Fruit fly (Drosophila melanogaster) whole organism, wandering third instar larva: ENCODE data around the gene bru3.

Source experiments
- Abd-B ChIP-seq: fragments of >200 bp; optimal IDR thresholded peaks from 2 replicates; lab custom pipeline; 2017; ENCODE audit warnings: missing biosample characterization, missing genetic modification characterization
- CG32264 ChIP-seq: fragments of 200-800 bp; sonication (Bioruptor generic); optimal IDR thresholded peaks from 2 replicates; lab custom pipeline; 2016; ENCODE audit warnings: missing biosample characterization, missing genetic modification characterization
- CG9705 ChIP-seq: fragments of 200-800 bp; sonication (Bioruptor generic); optimal IDR thresholded peaks from 2 replicates; lab custom pipeline; 2018; ENCODE audit warnings: missing biosample characterization, mild to moderate bottlenecking, missing genetic modification characterization
- CrebA ChIP-seq: fragments of 200-800 bp; sonication (Bioruptor generic); optimal IDR thresholded peaks from 2 replicates; lab custom pipeline; 2016; ENCODE audit warnings: missing biosample characterization, mild to moderate bottlenecking, missing genetic modification characterization, borderline replicate concordance
- Dfd ChIP-seq: fragments of >200 bp; optimal IDR thresholded peaks from 2 replicates; lab custom pipeline; 2017; ENCODE audit warnings: missing biosample characterization, missing genetic modification characterization
- Dif ChIP-seq: fragments of 200-275, 200-300 bp; sonication (Bioruptor generic); optimal IDR thresholded peaks from 2 replicates; lab custom pipeline; 2018; ENCODE audit warnings: missing biosample characterization, missing genetic modification characterization; ENCODE audit not compliant: partially characterized antibody
- GATAd ChIP-seq: sonication (Bioruptor generic); optimal IDR thresholded peaks from 2 replicates; lab custom pipeline; 2016; ENCODE audit warnings: missing biosample characterization, missing genetic modification characterization
- HLH106 ChIP-seq: fragments of 200-800 bp; optimal IDR thresholded peaks from 3 replicates; lab custom pipeline; 2019; ENCODE audit warnings: missing biosample characterization, mild to moderate bottlenecking, missing genetic modification characterization, moderate library complexity
- Hr78 ChIP-seq: fragments of >200 bp; optimal IDR thresholded peaks from 2 replicates; lab custom pipeline; 2017; ENCODE audit warnings: missing biosample characterization, missing genetic modification characterization
- Hr83 ChIP-seq: fragments of 200-300 bp; sonication (Bioruptor generic); optimal IDR thresholded peaks from 2 replicates; lab custom pipeline; 2016; ENCODE audit warnings: missing biosample characterization, mild to moderate bottlenecking, missing genetic modification characterization, moderate library complexity; ENCODE audit not compliant: poor library complexity, severe bottlenecking
- Jra ChIP-seq: sonication (Bioruptor generic); optimal IDR thresholded peaks from 2 replicates; lab custom pipeline; 2016; ENCODE audit warnings: missing biosample characterization, missing genetic modification characterization
- Myc ChIP-seq: fragments of >200 bp; optimal IDR thresholded peaks from 2 replicates; lab custom pipeline; 2017
- Rel ChIP-seq, 2 experiments: fragments of 200-800 bp; sonication (Bioruptor generic) in 1 of 2; optimal IDR thresholded peaks; 2 replicates in 1 of 2; 3 replicates in 1 of 2; lab custom pipeline; 2016 to 2019; ENCODE audit warnings: mild to moderate bottlenecking in 2 of 2, missing biosample characterization in 2 of 2, missing genetic modification characterization in 2 of 2, moderate library complexity in 1 of 2
- Sp1 ChIP-seq: fragments of 200-800 bp; sonication (Bioruptor generic); optimal IDR thresholded peaks from 3 replicates; lab custom pipeline; 2019; ENCODE audit warnings: missing biosample characterization, mild to moderate bottlenecking, missing genetic modification characterization, moderate library complexity
- Vsx2 ChIP-seq: fragments of 200-300, 225-300 bp; sonication (Bioruptor generic); optimal IDR thresholded peaks from 2 replicates; lab custom pipeline; 2018; ENCODE audit warnings: missing biosample characterization, missing genetic modification characterization; ENCODE audit not compliant: partially characterized antibody
- br ChIP-seq: fragments of 200-800 bp; sonication (Bioruptor generic); optimal IDR thresholded peaks from 2 replicates; lab custom pipeline; 2016; ENCODE audit warnings: missing biosample characterization, missing genetic modification characterization
- brk ChIP-seq: fragments of 200-800 bp; sonication (Bioruptor generic); optimal IDR thresholded peaks from 2 replicates; lab custom pipeline; 2016; ENCODE audit warnings: missing biosample characterization, mild to moderate bottlenecking, missing genetic modification characterization
- dl ChIP-seq, 2 experiments: fragments of 175-275, 200-275 bp in 1 of 2; fragments of 200-275 bp in 1 of 2; sonication (Bioruptor generic); optimal IDR thresholded peaks; lab custom pipeline; 2018; ENCODE audit warnings: mild to moderate bottlenecking in 2 of 2, missing biosample characterization in 2 of 2, missing genetic modification characterization in 2 of 2, moderate library complexity in 2 of 2; ENCODE audit not compliant: partially characterized antibody in 2 of 2, insufficient read depth in 1 of 2
- dsf ChIP-seq: sonication (Bioruptor generic); optimal IDR thresholded peaks from 2 replicates; lab custom pipeline; 2016; ENCODE audit warnings: missing biosample characterization, missing genetic modification characterization, borderline replicate concordance
- ey ChIP-seq: fragments of 200-800 bp; sonication (Bioruptor generic); optimal IDR thresholded peaks from 2 replicates; lab custom pipeline; 2016; ENCODE audit warnings: missing biosample characterization, missing genetic modification characterization
- foxo ChIP-seq, 2 experiments: fragments of 200-800 bp; sonication (Bioruptor generic); optimal IDR thresholded peaks; 2 replicates in 1 of 2; 3 replicates in 1 of 2; lab custom pipeline; 2016 to 2017; ENCODE audit warnings: missing biosample characterization in 2 of 2, missing genetic modification characterization in 2 of 2
- fru ChIP-seq: fragments of 200-800 bp; sonication (Bioruptor generic); optimal IDR thresholded peaks from 3 replicates; lab custom pipeline; 2016; ENCODE audit warnings: missing biosample characterization, mild to moderate bottlenecking, missing genetic modification characterization
- h ChIP-seq: fragments of 200-800 bp; sonication (Bioruptor generic); optimal IDR thresholded peaks from 3 replicates; lab custom pipeline; 2016; ENCODE audit warnings: missing biosample characterization, mild to moderate bottlenecking, missing genetic modification characterization
- jim ChIP-seq: fragments of 175-275, 200-325 bp; sonication (Bioruptor generic); optimal IDR thresholded peaks from 2 replicates; lab custom pipeline; 2016; ENCODE audit warnings: missing biosample characterization, mild to moderate bottlenecking, missing genetic modification characterization
- psq ChIP-seq: fragments of 200-800 bp; sonication (Bioruptor generic); optimal IDR thresholded peaks from 3 replicates; lab custom pipeline; 2017; ENCODE audit warnings: missing biosample characterization, mild to moderate bottlenecking, missing genetic modification characterization, moderate library complexity
- rgr ChIP-seq: fragments of 200-800 bp; sonication (Bioruptor generic); optimal IDR thresholded peaks from 3 replicates; lab custom pipeline; 2016; ENCODE audit warnings: missing biosample characterization, mild to moderate bottlenecking, missing genetic modification characterization
- sv ChIP-seq: fragments of 200-800 bp; sonication (Bioruptor generic); optimal IDR thresholded peaks from 3 replicates; lab custom pipeline; 2016; ENCODE audit warnings: missing biosample characterization, missing genetic modification characterization
- tai ChIP-seq: sonication (Bioruptor generic); optimal IDR thresholded peaks from 2 replicates; lab custom pipeline; 2016; ENCODE audit warnings: missing biosample characterization, missing genetic modification characterization
- usp ChIP-seq: fragments of >200 bp; optimal IDR thresholded peaks from 2 replicates; lab custom pipeline; 2017; ENCODE audit warnings: missing biosample characterization, missing genetic modification characterization

bru3 gene

DNA sequence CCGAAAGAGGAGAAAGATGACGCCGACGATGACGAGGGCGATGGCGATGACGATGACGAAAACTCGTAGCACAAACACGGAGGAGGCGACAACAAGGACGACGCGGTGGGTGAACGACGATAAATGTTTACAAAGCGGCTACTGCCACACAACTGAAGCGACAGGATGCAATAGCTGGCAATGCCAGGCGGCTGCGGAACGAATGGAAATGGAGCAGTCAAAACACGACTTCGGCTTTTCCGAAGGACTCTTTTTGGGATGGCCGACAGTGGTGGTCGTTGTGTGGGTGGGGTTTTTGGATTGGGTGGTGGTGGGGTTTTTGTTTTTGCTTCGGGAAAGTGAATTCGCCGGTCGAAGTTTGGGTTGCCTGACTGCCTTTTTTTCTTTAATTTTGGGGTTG is at the start of gene bru3:
Gene bru3, minus strand, starts transcription at position 143 of the 400 bp plus-strand sequence.
- no peak for TF ChIP-seq HLH106
- TF ChIP-seq Rel (GFP tag; optimal IDR thresholded peaks at IDR 0.05; lab: Kevin White, UChicago), result no peak
- TF ChIP-seq Rel (tag; optimal IDR thresholded peaks at IDR 0.05; lab: Kevin White, UChicago), result no peak
- no peak for TF ChIP-seq ey (GFP tag; lab: Kevin White, UChicago)
- TF ChIP-seq Hr78 (GFP tag; lab: Kevin White, UChicago), result no peak
- TF ChIP-seq rgr (GFP tag; lab: Kevin White, UChicago), result no peak
- no peak for TF ChIP-seq fru (GFP tag; lab: Kevin White, UChicago)

DNA sequence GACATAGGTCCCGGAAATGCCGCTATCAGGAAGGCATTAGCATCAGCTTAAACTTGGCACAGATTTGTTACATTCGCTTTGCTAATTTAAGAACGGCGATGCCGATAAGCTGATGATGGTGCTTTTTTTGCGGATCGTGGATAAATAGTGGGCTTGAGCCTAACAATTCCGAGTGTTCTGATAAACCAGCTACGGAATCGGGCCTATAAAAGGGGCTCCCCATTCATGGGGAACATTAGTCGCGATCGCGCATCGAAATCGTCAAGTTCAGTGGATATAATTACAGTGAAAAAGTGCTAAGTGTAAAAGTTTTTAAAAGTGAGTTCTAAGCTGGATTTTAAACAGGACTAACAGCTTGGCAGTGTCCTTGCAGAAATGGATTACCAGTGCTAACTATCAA is 42.6 kb upstream of the bru3 start, which contains the start of gene Hml:
Gene Hml, plus strand, starts transcription at position 301 of the 400 bp plus-strand sequence.
- TF ChIP-seq Jra (GFP tag; lab: Kevin White, UChicago) (no peak), Dfd (GFP tag; lab: Kevin White, UChicago) (no peak), HLH106 (no peak), Abd-B (GFP tag; lab: Kevin White, UChicago) (no peak), Vsx2 (no peak)

DNA sequence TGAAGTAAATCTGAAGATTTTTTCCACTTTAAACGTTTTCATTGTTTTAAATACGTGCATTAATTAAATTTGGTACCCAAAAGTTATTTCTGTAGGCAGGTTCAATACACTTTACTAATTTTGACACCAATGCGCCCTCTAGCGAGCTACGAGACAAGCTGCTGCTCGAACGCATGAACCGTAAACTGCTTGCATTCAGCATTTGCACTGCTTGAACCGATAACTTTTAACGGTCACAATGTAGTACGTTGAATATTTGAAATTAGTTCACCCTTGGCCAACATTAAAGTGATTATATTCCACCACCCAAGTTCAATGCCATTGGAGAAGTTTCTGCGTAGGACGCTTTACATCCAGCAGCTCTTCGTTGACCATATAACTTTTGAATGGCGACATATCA is 42.1 kb upstream of the bru3 start:
- TF ChIP-seq fru (GFP tag; lab: Kevin White, UChicago) (no peak), Myc (lab: Kevin White, UChicago) (peak; percentile 15), Dif (no peak), Rel (GFP tag; optimal IDR thresholded peaks at IDR 0.05; lab: Kevin White, UChicago) (no peak), Rel (tag; optimal IDR thresholded peaks at IDR 0.05; lab: Kevin White, UChicago) (no peak), psq (GFP tag; lab: Kevin White, UChicago) (no peak), foxo (GFP tag; optimal IDR thresholded peaks at IDR 0.05; lab: Kevin White, UChicago) (no peak)

DNA sequence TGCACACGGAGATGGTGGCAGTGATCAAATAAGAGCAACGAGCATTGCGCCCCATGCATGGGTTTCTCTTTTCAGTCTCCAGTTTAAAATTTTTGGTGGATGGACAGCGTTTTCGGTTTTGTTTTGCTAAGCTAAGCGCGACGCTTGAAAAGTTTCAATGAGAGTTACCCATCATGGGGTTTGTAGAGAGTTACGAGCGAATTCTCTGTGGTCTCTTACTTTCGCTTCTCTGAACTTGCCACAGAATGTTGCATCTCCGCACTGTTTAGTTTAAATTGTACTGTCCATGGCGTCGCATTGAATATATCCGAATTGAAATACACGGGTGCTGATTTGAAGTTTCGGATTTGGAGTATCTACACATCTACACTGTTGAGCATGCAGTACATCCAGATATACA is 40.2 kb upstream of the bru3 start, which contains the start of gene Tsp68C:
Gene Tsp68C, plus strand, starts transcription at position 301 of the 400 bp plus-strand sequence.
- TF ChIP-seq jim (no peak), dl (GFP tag; optimal IDR thresholded peaks at IDR 0.05; lab: Kevin White, UChicago; ENCODE audit: insufficient read depth in 1 of 2, partially characterized antibody in 2 of 2) (no peak), fru (GFP tag; lab: Kevin White, UChicago) (no peak), foxo (GFP tag; optimal IDR thresholded peaks at IDR 0.05; lab: Kevin White, UChicago) (no peak), tai (GFP tag; lab: Kevin White, UChicago) (no peak), Myc (lab: Kevin White, UChicago) (no peak), h (GFP tag; lab: Kevin White, UChicago) (no peak), CrebA (GFP tag; lab: Kevin White, UChicago) (no peak), Dif (no peak), br (GFP tag; lab: Kevin White, UChicago) (no peak), usp (GFP tag; lab: Kevin White, UChicago) (no peak), rgr (GFP tag; lab: Kevin White, UChicago) (no peak), dsf (no peak), CG32264 (GFP tag; lab: Kevin White, UChicago) (no peak)

DNA sequence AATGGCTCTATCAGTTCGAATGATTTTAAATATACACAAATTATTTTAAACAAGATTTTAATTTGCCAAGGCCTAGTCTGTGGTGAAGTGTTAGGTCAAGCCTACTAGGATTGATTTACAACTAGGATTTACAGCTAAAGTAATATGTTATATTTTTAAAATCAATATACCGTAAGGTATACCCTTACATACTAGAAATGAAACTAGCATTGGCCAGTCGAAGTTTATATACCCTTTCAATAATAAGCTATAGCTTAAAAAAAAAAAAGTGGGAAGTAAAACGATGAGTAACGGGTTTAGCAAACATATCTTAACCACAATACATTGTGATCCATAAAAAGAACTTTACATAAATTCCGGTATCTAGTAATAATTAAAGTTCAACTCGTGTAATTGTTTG is 39.7 kb upstream of the bru3 start, which contains the start of gene CG8750:
Gene CG8750, minus strand, starts transcription at position 101 of the 400 bp plus-strand sequence.
- TF ChIP-seq Rel (GFP tag; optimal IDR thresholded peaks at IDR 0.05; lab: Kevin White, UChicago) (no peak), Rel (tag; optimal IDR thresholded peaks at IDR 0.05; lab: Kevin White, UChicago) (no peak), ey (GFP tag; lab: Kevin White, UChicago) (no peak), brk (GFP tag; lab: Kevin White, UChicago) (no peak), sv (GFP tag; lab: Kevin White, UChicago) (no peak), CG9705 (GFP tag; lab: Kevin White, UChicago) (no peak), HLH106 (no peak), tai (GFP tag; lab: Kevin White, UChicago) (no peak), CrebA (GFP tag; lab: Kevin White, UChicago) (no peak), Sp1 (GFP tag; lab: Kevin White, UChicago) (no peak), rgr (GFP tag; lab: Kevin White, UChicago) (no peak), GATAd (no peak), br (GFP tag; lab: Kevin White, UChicago) (no peak), dl (GFP tag; optimal IDR thresholded peaks at IDR 0.05; lab: Kevin White, UChicago; ENCODE audit: insufficient read depth in 1 of 2, partially characterized antibody in 2 of 2) (no peak), Hr83 (no peak), jim (no peak), dsf (no peak)
